Worm (Caenorhabditis elegans) whole organism, L2 larva: ENCODE data around the gene prp-38.

Experiments used
- elt-1 ChIP-seq: fragments of 150-350 bp; optimal IDR thresholded peaks from 2 replicates; lab custom pipeline; 2014; ENCODE audit warnings: missing biosample characterization, missing genetic modification characterization
- lin-39 ChIP-seq: fragments of 150-350 bp; optimal IDR thresholded peaks from 2 replicates; lab custom pipeline; 2014; ENCODE audit warnings: missing biosample characterization, missing genetic modification reagents, missing genetic modification characterization
- sma-9 ChIP-seq, 2 experiments: fragments of 150-350 bp in 1 of 2; sonication (generic microtip) in 1 of 2; optimal IDR thresholded peaks; 2 replicates each; lab custom pipeline; 2014 to 2016; ENCODE audit warnings: missing genetic modification characterization in 2 of 2, mild to moderate bottlenecking in 1 of 2, missing biosample characterization in 1 of 2, missing compliant biosample characterization in 1 of 2, missing genetic modification reagents in 1 of 2, moderate library complexity in 1 of 2
- snpc-4 ChIP-seq: fragments of 150-350 bp; optimal IDR thresholded peaks from 2 replicates; lab custom pipeline; 2014; ENCODE audit warnings: missing biosample characterization, missing genetic modification characterization
- unc-62 ChIP-seq: fragments of 150-350 bp; optimal IDR thresholded peaks from 2 replicates; lab custom pipeline; 2014; ENCODE audit warnings: missing biosample characterization, missing genetic modification reagents, missing genetic modification characterization

DNA sequence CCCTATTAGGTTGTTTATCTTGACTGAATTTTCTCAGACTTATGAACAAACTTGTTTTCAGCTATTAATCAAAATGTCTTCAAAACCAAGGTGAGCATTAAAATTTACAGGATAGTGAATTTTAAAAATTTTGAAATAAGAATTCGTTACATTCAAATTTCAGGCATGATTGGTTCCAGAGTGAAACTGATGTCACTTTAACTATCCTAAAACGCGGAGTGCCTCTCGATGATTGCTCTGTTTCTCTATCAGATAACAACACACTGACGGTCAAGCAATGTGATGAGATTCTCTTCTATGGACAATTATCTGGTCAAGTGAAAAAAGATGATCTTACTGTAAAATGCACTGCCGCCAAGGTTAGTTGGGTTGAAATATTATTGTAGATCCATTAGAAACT, 34.4 kb downstream of the prp-38 start, which contains the start of gene D1054.3:
- no peak for TF ChIP-seq unc-62
- no peak for TF ChIP-seq sma-9 (GFP tag; optimal IDR thresholded peaks at IDR 0.05; lab: Kevin White, UChicago)
- TF ChIP-seq sma-9 (tag; optimal IDR thresholded peaks at IDR 0.05; lab: Kevin White, UChicago): no peak
- no peak for TF ChIP-seq snpc-4
- no peak for TF ChIP-seq lin-39 (tag; lab: Kevin White, UChicago)
- no peak for TF ChIP-seq elt-1 (tag; lab: Kevin White, UChicago)
